Worm (Caenorhabditis elegans): ENCODE results near the gene srw-145.
A peak's percentile ranks its signal among the peaks of the same experiment; 100 is the strongest.

srw-145 gene

ce11 chrV:13931225-13931624 lies 5.7 kb upstream of the srw-145 start, which contains the start of gene C06B3.16:
Gene C06B3.16 (plus strand): TSS chrV:13931525.
- TF ChIP-seq ctbp-1 (GFP tag; IDR thresholded peaks at IDR 0.05): no peak
- no peak for TF ChIP-seq daf-8 (GFP tag; IDR thresholded peaks at IDR 0.05)
- TF ChIP-seq ama-1 (optimal IDR thresholded peaks at IDR 0.05): no peak
- no peak for TF ChIP-seq nhr-41 (GFP tag; IDR thresholded peaks at IDR 0.05)
- TF ChIP-seq aha-1 (tag): peak; percentile 18

ce11 chrV:13931952-13932351 lies 5.0 kb upstream of the srw-145 start:
- TF ChIP-seq aha-1 (tag) (peak; percentile 94), hlh-11 (tag; optimal IDR thresholded peaks at IDR 0.05) (no peak), unc-62 (GFP tag; optimal IDR thresholded peaks at IDR 0.05 in 1 of 2) (peak in 1 of 2 experiments; percentile 34), unc-62 (tag; optimal IDR thresholded peaks at IDR 0.05) (no peak)

ce11 chrV:13934545-13934944 lies 2.4 kb upstream of the srw-145 start, which contains the start of gene R10D12.1:
Gene R10D12.1 (minus strand): TSS chrV:13934645.
- TF ChIP-seq hlh-30 (tag; optimal IDR thresholded peaks at IDR 0.05; ENCODE audit: insufficient read depth) (peak; percentile 7), nhr-28 (tag; optimal IDR thresholded peaks at IDR 0.05) (peak; percentile 19), nhr-111 (GFP tag; optimal IDR thresholded peaks at IDR 0.05) (no peak)

- TF ChIP-seq zip-2 (tag; optimal IDR thresholded peaks at IDR 0.05): no peak
- TF ChIP-seq ceh-44 (GFP tag; IDR thresholded peaks at IDR 0.05): no peak
- TF ChIP-seq T26A8.4 (GFP tag; IDR thresholded peaks at IDR 0.05): no peak
- TF ChIP-seq madf-9 (GFP tag; conservative IDR thresholded peaks at IDR 0.05): no peak
- no peak for TF ChIP-seq zag-1 (tag; optimal IDR thresholded peaks at IDR 0.05)
- TF ChIP-seq tag-97 (GFP tag; IDR thresholded peaks at IDR 0.05): no peak
- TF ChIP-seq egl-27 (tag; optimal IDR thresholded peaks at IDR 0.05): no peak
- TF ChIP-seq dmd-9 (GFP tag; IDR thresholded peaks at IDR 0.05): no peak
- TF ChIP-seq lsy-2 (tag; optimal IDR thresholded peaks at IDR 0.05): no peak
Measured at ce11 chrV:13935423-13935822, 1.5 kb upstream of the srw-145 start.

ce11 chrV:13936052-13936451 lies 898 bp upstream of the srw-145 start:
- TF ChIP-seq ZK337.2 (GFP tag; IDR thresholded peaks at IDR 0.05) (no peak), pha-4 (GFP tag; IDR thresholded peaks at IDR 0.05) (no peak), pha-4 (tag; optimal IDR thresholded peaks at IDR 0.05) (no peak), ceh-62 (tag; optimal IDR thresholded peaks at IDR 0.05) (no peak), hmg-1.1 (GFP tag; IDR thresholded peaks at IDR 0.05) (no peak), nhr-42 (GFP tag; IDR thresholded peaks at IDR 0.05) (no peak), nhr-237 (tag; optimal IDR thresholded peaks at IDR 0.05) (no peak), nhr-28 (tag; optimal IDR thresholded peaks at IDR 0.05) (peak; percentile 33), hlh-11 (tag; optimal IDR thresholded peaks at IDR 0.05) (no peak), arid-1 (GFP tag; conservative IDR thresholded peaks at IDR 0.05) (no peak), lin-39 (tag; optimal IDR thresholded peaks at IDR 0.05) (no peak), spr-3 (GFP tag; optimal IDR thresholded peaks at IDR 0.05) (no peak), aha-1 (tag) (peak; percentile 23), mdl-1 (tag; optimal IDR thresholded peaks at IDR 0.05) (peak in 1 of 2 experiments; percentile 44), hlh-30 (tag; optimal IDR thresholded peaks at IDR 0.05; ENCODE audit: insufficient read depth) (peak; percentile 70), ztf-7 (tag; optimal IDR thresholded peaks at IDR 0.05) (no peak), unc-62 (GFP tag; optimal IDR thresholded peaks at IDR 0.05 in 1 of 2) (no peak), unc-62 (tag; optimal IDR thresholded peaks at IDR 0.05) (no peak)

ce11 chrV:13942082-13942481 lies 5.1 kb downstream of the srw-145 start, which contains the start of gene dpr-1:
Gene dpr-1 (minus strand): TSS chrV:13942182.
- no peak for TF ChIP-seq F10B5.3 (tag; optimal IDR thresholded peaks at IDR 0.05)
- TF ChIP-seq ceh-28 (tag; optimal IDR thresholded peaks at IDR 0.05): no peak
- TF ChIP-seq dpl-1 (GFP tag; optimal IDR thresholded peaks at IDR 0.05): no peak
- no peak for TF ChIP-seq lin-1 (GFP tag; IDR thresholded peaks at IDR 0.05)
- no peak for TF ChIP-seq jun-1 (tag; optimal IDR thresholded peaks at IDR 0.05)
- no peak for TF ChIP-seq lir-3 (tag; optimal IDR thresholded peaks at IDR 0.05)
- no peak for TF ChIP-seq mxl-2 (GFP tag; conservative IDR thresholded peaks at IDR 0.05)
- no peak for TF ChIP-seq lim-7 (GFP tag; IDR thresholded peaks at IDR 0.05)
- TF ChIP-seq lin-15B (tag; optimal IDR thresholded peaks at IDR 0.05): no peak
- TF ChIP-seq cey-2 (tag; optimal IDR thresholded peaks at IDR 0.05; ENCODE audit: borderline replicate concordance, insufficient read depth): no peak
- TF ChIP-seq zfp-2 (tag; optimal IDR thresholded peaks at IDR 0.05): no peak
- no peak for TF ChIP-seq daf-8 (GFP tag; IDR thresholded peaks at IDR 0.05)
- TF ChIP-seq unc-130 (GFP tag; optimal IDR thresholded peaks at IDR 0.05): no peak
- TF ChIP-seq daf-16 (GFP tag; optimal IDR thresholded peaks at IDR 0.05): no peak
- TF ChIP-seq daf-16 (tag; optimal IDR thresholded peaks at IDR 0.05): no peak
